Fruit fly (Drosophila melanogaster): ENCODE measurements around the gene brat.
A peak's percentile ranks its signal among the peaks of the same experiment; 100 is the strongest.

brat gene

DNA sequence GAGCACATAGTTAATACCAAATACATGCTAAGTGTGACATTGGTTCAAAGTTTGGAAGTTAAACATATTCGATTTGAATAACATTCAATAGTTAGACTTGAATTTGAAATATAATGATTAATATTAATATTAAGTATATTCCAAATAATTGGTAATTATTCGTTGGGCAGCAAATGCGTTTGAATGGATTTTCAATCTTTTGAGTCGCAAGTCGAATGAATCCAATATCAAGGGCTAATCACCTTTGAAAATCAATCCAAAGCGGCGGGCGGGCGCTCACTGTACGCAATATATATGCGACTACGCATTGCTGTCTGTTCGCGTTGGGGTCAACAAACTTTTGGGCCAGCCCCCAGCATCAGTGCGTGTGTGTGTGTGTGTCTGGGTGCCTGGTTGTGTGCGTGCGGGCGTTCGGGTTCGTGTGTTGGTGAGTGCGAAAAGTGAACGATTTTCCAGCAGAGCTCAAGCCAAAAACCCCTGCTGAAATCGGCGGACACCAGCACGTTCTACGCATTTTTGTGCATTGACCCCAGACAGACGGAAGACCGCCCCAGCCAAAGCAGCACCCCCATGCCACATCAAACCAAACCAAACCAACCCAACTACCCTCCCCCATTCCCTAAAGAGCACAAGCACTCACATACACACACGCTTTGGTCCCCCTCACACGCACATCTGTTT is 4.9 kb downstream of the brat start:
- TF ChIP-seq CG7045 (GFP tag; optimal IDR thresholded peaks at IDR 0.05) (no peak), CG12768 (GFP tag; optimal IDR thresholded peaks at IDR 0.05) (no peak), CG33017 (tag; optimal IDR thresholded peaks at IDR 0.05) (no peak), cic (GFP tag; optimal IDR thresholded peaks at IDR 0.05) (no peak), pad (GFP tag; optimal IDR thresholded peaks at IDR 0.05) (no peak), Clk (GFP tag; optimal IDR thresholded peaks at IDR 0.05) (no peak), kay (GFP tag; ENCODE audit: borderline replicate concordance) (no peak), tj (GFP tag; optimal IDR thresholded peaks at IDR 0.05) (no peak), Mnt (GFP tag; optimal IDR thresholded peaks at IDR 0.05) (no peak), CG11617 (GFP tag; optimal IDR thresholded peaks at IDR 0.05) (no peak), CG7101 (tag; optimal IDR thresholded peaks at IDR 0.05) (no peak), CG14711 (tag; optimal IDR thresholded peaks at IDR 0.05) (no peak), bab1 (GFP tag; optimal IDR thresholded peaks at IDR 0.05) (no peak), toe (GFP tag; optimal IDR thresholded peaks at IDR 0.05) (no peak), Hr96 (GFP tag; optimal IDR thresholded peaks at IDR 0.05) (no peak), Crg-1 (GFP tag; optimal IDR thresholded peaks at IDR 0.05) (no peak)

DNA sequence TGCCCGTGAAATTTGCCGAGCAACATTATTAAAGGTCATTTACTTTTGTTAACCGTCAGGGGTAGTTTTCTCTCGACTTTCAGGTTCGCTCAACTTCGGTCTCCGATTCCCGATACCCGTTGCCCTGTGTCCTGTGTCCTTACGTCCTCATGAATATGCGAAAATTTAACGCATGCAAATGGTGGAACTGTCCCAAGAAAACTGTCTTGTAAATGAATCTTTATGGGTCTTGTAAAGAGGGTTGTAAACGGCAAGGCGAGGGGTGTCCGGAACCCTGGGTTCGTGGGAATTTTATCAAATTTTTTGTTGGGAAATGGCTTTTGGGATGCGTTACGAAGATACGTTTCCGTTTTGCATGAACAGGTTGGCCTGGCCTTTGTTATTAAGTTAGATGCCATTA is 6.1 kb downstream of the brat start:
- TF ChIP-seq cic (GFP tag; optimal IDR thresholded peaks at IDR 0.05) (no peak), kay (GFP tag; ENCODE audit: borderline replicate concordance) (no peak), CG7045 (GFP tag; optimal IDR thresholded peaks at IDR 0.05) (no peak), CG11617 (GFP tag; optimal IDR thresholded peaks at IDR 0.05) (no peak), Crg-1 (GFP tag; optimal IDR thresholded peaks at IDR 0.05) (no peak), CG12768 (GFP tag; optimal IDR thresholded peaks at IDR 0.05) (no peak), CG1620 (GFP tag; optimal IDR thresholded peaks at IDR 0.05) (no peak), toe (GFP tag; optimal IDR thresholded peaks at IDR 0.05) (no peak), Clk (GFP tag; optimal IDR thresholded peaks at IDR 0.05) (no peak), CG33017 (tag; optimal IDR thresholded peaks at IDR 0.05) (no peak), Hr96 (GFP tag; optimal IDR thresholded peaks at IDR 0.05) (no peak), CG14711 (tag; optimal IDR thresholded peaks at IDR 0.05) (no peak), bab1 (GFP tag; optimal IDR thresholded peaks at IDR 0.05) (no peak), CG5204 (GFP tag; optimal IDR thresholded peaks at IDR 0.05) (no peak), tj (GFP tag; optimal IDR thresholded peaks at IDR 0.05) (no peak), cnc (optimal IDR thresholded peaks at IDR 0.05) (no peak), Mnt (GFP tag; optimal IDR thresholded peaks at IDR 0.05) (no peak), pad (GFP tag; optimal IDR thresholded peaks at IDR 0.05) (no peak), CG7101 (tag; optimal IDR thresholded peaks at IDR 0.05) (no peak), ovo (GFP tag; optimal IDR thresholded peaks at IDR 0.05) (no peak)

DNA sequence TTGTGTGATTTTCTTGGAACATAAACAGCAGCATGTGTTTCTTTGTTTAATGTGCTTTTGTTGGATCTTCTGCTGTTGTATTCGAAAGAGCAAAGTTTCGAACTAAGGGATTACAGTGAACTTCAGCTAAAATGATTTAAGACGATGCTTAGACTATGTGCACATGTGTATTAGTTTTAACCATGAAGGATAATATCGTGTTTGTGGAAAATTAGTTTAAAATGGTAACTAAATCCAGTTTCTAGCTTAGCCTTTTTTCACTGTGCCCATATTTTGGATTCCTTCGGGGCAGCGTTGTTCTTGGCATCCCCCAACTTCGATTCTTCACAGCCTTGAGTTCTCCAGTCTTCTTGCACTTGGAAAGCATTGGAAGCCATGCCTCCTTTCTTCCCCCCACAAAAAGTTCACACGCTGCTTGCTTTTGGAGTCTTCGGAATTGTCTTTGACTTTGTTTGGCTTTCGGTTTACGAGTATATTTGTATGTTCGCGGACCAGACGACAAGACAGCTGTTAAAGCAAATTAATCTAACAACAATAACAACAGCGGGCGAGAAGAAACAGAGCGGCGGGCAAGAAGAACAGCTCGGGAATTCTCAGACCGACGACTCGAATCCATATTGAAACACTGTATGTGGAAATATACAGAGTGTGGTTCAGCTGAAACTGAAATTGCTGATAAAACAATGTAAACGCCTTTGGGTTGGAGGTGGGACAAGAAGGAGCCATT is 6.8 kb downstream of the brat start:
- no peak for TF ChIP-seq CG14711 (tag; optimal IDR thresholded peaks at IDR 0.05)
- peak; percentile 76 for TF ChIP-seq tj (GFP tag; optimal IDR thresholded peaks at IDR 0.05)

DNA sequence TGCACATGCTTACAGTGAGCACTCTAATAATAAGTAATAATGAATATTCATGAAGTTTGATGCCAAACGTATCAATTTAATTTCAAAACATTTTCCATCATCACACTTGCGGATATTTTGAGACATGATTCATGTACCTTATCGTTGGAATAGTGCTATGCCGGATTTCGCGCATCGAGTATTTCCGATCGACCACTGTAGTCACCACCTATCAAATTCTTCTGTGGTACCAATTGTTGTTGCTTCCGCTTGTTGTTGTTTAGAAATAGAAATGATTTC is 7.3 kb downstream of the brat start:
- TF ChIP-seq CG7101 (tag; optimal IDR thresholded peaks at IDR 0.05) = peak; percentile 16
- peak; percentile 17 for TF ChIP-seq pad (GFP tag; optimal IDR thresholded peaks at IDR 0.05)
- TF ChIP-seq Hr96 (GFP tag; optimal IDR thresholded peaks at IDR 0.05) = peak; percentile 33
- TF ChIP-seq bab1 (GFP tag; optimal IDR thresholded peaks at IDR 0.05) = peak; percentile 54
- TF ChIP-seq CG1620 (GFP tag; optimal IDR thresholded peaks at IDR 0.05) = no peak
- TF ChIP-seq CG14711 (tag; optimal IDR thresholded peaks at IDR 0.05) = peak; percentile 34

DNA sequence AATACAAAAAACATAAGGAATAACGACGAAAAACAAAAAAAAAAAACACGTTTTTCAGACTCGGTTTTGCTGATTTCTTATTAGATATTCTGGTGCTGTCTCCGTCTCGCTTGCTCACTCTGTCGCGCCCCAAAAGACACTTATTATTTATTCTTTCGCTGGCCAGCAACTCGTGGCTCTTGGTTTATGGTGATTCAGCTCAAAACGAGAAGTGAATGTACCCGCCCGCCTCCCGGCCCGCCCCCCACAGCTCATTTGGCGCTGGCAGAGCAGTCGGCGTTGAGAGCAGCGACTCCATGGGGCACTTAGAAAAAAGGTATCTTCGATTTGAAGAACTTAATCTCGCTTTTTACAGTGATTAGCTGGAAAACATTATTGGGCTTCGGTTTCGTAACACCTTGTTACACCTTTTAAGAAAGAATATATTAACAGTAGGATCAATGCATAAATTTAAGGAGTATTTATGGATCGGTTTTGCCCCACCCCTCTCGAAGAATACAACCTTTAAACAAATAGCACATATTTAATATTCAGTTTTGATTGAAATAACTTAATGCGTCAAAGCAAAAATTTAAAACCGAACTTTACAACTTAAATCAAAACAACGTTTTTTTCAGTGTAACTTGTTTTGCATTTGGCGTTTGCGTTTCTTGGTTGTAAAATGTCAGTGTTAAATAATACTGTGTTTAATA is 8.0 kb downstream of the brat start:
- peak; percentile 84 for TF ChIP-seq bab1 (GFP tag; optimal IDR thresholded peaks at IDR 0.05)
- no peak for TF ChIP-seq Clk (GFP tag; optimal IDR thresholded peaks at IDR 0.05)
- peak; percentile 59 for TF ChIP-seq CG11617 (GFP tag; optimal IDR thresholded peaks at IDR 0.05)
- no peak for TF ChIP-seq toe (GFP tag; optimal IDR thresholded peaks at IDR 0.05)
- TF ChIP-seq Hr96 (GFP tag; optimal IDR thresholded peaks at IDR 0.05) = peak; percentile 64
- no peak for TF ChIP-seq Crg-1 (GFP tag; optimal IDR thresholded peaks at IDR 0.05)
- TF ChIP-seq CG5204 (GFP tag; optimal IDR thresholded peaks at IDR 0.05) = no peak
- no peak for TF ChIP-seq cic (GFP tag; optimal IDR thresholded peaks at IDR 0.05)
- peak; percentile 41 for TF ChIP-seq pad (GFP tag; optimal IDR thresholded peaks at IDR 0.05)
- peak; percentile 56 for TF ChIP-seq CG7101 (tag; optimal IDR thresholded peaks at IDR 0.05)
- TF ChIP-seq kay (GFP tag; ENCODE audit: borderline replicate concordance) = peak; percentile 65
- peak; percentile 95 for TF ChIP-seq tj (GFP tag; optimal IDR thresholded peaks at IDR 0.05)
- TF ChIP-seq CG14711 (tag; optimal IDR thresholded peaks at IDR 0.05) = peak; percentile 45
- peak; percentile 36 for TF ChIP-seq CG7045 (GFP tag; optimal IDR thresholded peaks at IDR 0.05)
- TF ChIP-seq CG12768 (GFP tag; optimal IDR thresholded peaks at IDR 0.05) = no peak
- TF ChIP-seq ovo (GFP tag; optimal IDR thresholded peaks at IDR 0.05) = no peak
- no peak for TF ChIP-seq CG1620 (GFP tag; optimal IDR thresholded peaks at IDR 0.05)

All from whole organism, adult.